Worm (Caenorhabditis elegans): ENCODE data around the gene dohh-1.

DNA sequence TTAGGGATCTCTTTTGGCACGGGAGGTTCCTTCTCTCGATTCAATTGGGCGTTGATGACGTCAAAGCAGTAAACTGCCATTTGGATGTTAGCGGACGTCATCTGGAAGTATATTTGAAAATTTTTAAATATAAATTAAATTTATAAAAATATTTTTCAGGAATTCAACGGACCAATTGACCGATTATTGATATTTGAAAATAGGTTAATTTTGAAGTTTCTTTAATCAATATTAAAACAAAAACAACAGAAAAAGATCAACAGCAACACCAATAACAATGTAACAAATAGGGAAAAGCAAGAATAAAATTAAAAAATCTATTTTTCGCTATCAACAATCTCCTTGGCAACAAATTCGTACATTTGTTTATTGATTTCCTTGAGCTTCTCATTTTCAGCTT lies 40.5 kb upstream of the dohh-1 start, which contains the start of gene R166.3:
- TF ChIP-seq ref-1 (GFP tag; conservative IDR thresholded peaks at IDR 0.05) (no peak), T22C8.4 (GFP tag; IDR thresholded peaks at IDR 0.05) (no peak), ztf-29 (GFP tag; IDR thresholded peaks at IDR 0.05) (no peak), flt-1 (GFP tag; IDR thresholded peaks at IDR 0.05) (no peak), cog-1 (tag; optimal IDR thresholded peaks at IDR 0.05) (no peak), ztf-23 (GFP tag; IDR thresholded peaks at IDR 0.05) (no peak), klf-2 (GFP tag; conservative IDR thresholded peaks at IDR 0.05) (no peak)
